Worm (Caenorhabditis elegans) whole organism, L2 larva: ENCODE measurements around the gene clc-13.

Source experiments
- ama-1 ChIP-seq: fragments of 150-350 bp; optimal IDR thresholded peaks from 2 replicates; lab custom pipeline; 2018; ENCODE audit warnings: inconsistent platforms
- egl-27 ChIP-seq: sonication (generic microtip); optimal IDR thresholded peaks from 3 replicates; lab custom pipeline; 2017; ENCODE audit warnings: missing biosample characterization, missing genetic modification reagents, missing genetic modification characterization
- mab-5 ChIP-seq: fragments of 150-350 bp; optimal IDR thresholded peaks from 2 replicates; lab custom pipeline; 2014; ENCODE audit warnings: missing biosample characterization, missing genetic modification characterization
- nhr-77 ChIP-seq: fragments of 150-350 bp; optimal IDR thresholded peaks from 2 replicates; lab custom pipeline; 2014; ENCODE audit warnings: missing biosample characterization, missing genetic modification characterization
- snpc-4 ChIP-seq: fragments of 150-350 bp; optimal IDR thresholded peaks from 2 replicates; lab custom pipeline; 2014; ENCODE audit warnings: missing biosample characterization, missing genetic modification characterization
- ztf-1 ChIP-seq: fragments of 200-800 bp; sonication (Bioruptor generic); conservative IDR thresholded peaks from 2 replicates; pipeline ENCODE4 v1.3.6; 2022; ENCODE audit warnings: missing genetic modification characterization, missing compliant biosample characterization
- ztf-11 ChIP-seq: sonication (generic microtip); optimal IDR thresholded peaks from 2 replicates; lab custom pipeline; 2017; ENCODE audit warnings: missing biosample characterization, missing genetic modification characterization

- TF ChIP-seq mab-5 (tag; lab: Kevin White, UChicago) (no peak), ztf-1 (GFP tag; lab: Robert Waterston, UW) (no peak), egl-27 (tag; lab: Kevin White, UChicago) (no peak), ama-1 (lab: Kevin White, UChicago) (no peak), snpc-4 (no peak), nhr-77 (no peak), ztf-11 (tag; lab: Kevin White, UChicago) (no peak)
Measured at ce11 chrV:16991734-16992133, 22.5 kb upstream of the clc-13 start, which contains the start of gene srz-95.
